Worm (Caenorhabditis elegans) whole organism, L2 larva: ENCODE data around the gene C38C3.6.

Source experiments
- aly-2 ChIP-seq: fragments of 150-350 bp; optimal IDR thresholded peaks from 2 replicates; lab custom pipeline; 2014; ENCODE audit warnings: missing biosample characterization, missing genetic modification characterization
- ama-1 ChIP-seq: fragments of 150-350 bp; optimal IDR thresholded peaks from 2 replicates; lab custom pipeline; 2018; ENCODE audit warnings: inconsistent platforms
- blmp-1 ChIP-seq: sonication (generic microtip); optimal IDR thresholded peaks from 2 replicates; lab custom pipeline; 2017; ENCODE audit warnings: missing genetic modification characterization, mild to moderate bottlenecking, missing compliant biosample characterization, antibody characterized with exemption, moderate library complexity; ENCODE audit not compliant: insufficient read depth
- egl-27 ChIP-seq: sonication (generic microtip); optimal IDR thresholded peaks from 3 replicates; lab custom pipeline; 2017; ENCODE audit warnings: missing biosample characterization, missing genetic modification reagents, missing genetic modification characterization
- lin-11 ChIP-seq: fragments of 150-350 bp; sonication (generic microtip); optimal IDR thresholded peaks from 2 replicates; lab custom pipeline; 2014; ENCODE audit warnings: missing biosample characterization, missing genetic modification characterization, inconsistent platforms, mixed read lengths
- lin-13 ChIP-seq: fragments of 150-350 bp; optimal IDR thresholded peaks from 2 replicates; lab custom pipeline; 2014; ENCODE audit warnings: missing biosample characterization, missing genetic modification reagents, missing genetic modification characterization
- lsy-2 ChIP-seq, 2 experiments: fragments of 150-350 bp in 1 of 2; sonication (generic microtip) in 1 of 2; optimal IDR thresholded peaks; 2 replicates each; lab custom pipeline; 2014 to 2017; ENCODE audit warnings: missing biosample characterization in 2 of 2, missing genetic modification characterization in 2 of 2
- nhr-11 ChIP-seq: fragments of 150-350 bp; optimal IDR thresholded peaks from 2 replicates; lab custom pipeline; 2014; ENCODE audit warnings: missing biosample characterization, missing genetic modification characterization
- nhr-12 ChIP-seq: fragments of 150-350 bp; optimal IDR thresholded peaks from 2 replicates; lab custom pipeline; 2014; ENCODE audit warnings: missing biosample characterization, missing genetic modification characterization
- ztf-4 ChIP-seq: fragments of 150-350 bp; optimal IDR thresholded peaks from 2 replicates; lab custom pipeline; 2014; ENCODE audit warnings: missing biosample characterization, missing genetic modification characterization

- TF ChIP-seq nhr-11 (no peak), ztf-4 (tag; lab: Kevin White, UChicago) (no peak), lin-11 (tag; lab: Kevin White, UChicago) (no peak), lsy-2 (tag; optimal IDR thresholded peaks at IDR 0.05; lab: Kevin White, UChicago) (no peak), nhr-12 (no peak), ama-1 (no peak), aly-2 (no peak), egl-27 (tag; lab: Kevin White, UChicago) (no peak), lin-13 (no peak), blmp-1 (no peak)
Observed at ce11 chrV:1445081-1445480, 46.3 kb downstream of the C38C3.6 start, which contains the start of gene cnc-5.
